Worm (Caenorhabditis elegans) whole organism, mixed stage, embryonic: ENCODE results near the gene str-57.

Experiments used
- bed-3 ChIP-seq: fragments of 200-800 bp; sonication (Bioruptor generic); optimal IDR thresholded peaks from 3 replicates; lab custom pipeline; 2018; ENCODE audit warnings: mild to moderate bottlenecking, missing genetic modification characterization, moderate library complexity, missing compliant biosample characterization
- ceh-83 ChIP-seq: fragments of 200-800 bp; sonication (Bioruptor generic); optimal IDR thresholded peaks from 2 replicates; lab custom pipeline; 2018; ENCODE audit warnings: mild to moderate bottlenecking, missing genetic modification characterization, missing compliant biosample characterization
- mep-1 ChIP-seq: fragments of 150-350 bp; optimal IDR thresholded peaks from 2 replicates; lab custom pipeline; 2017; ENCODE audit warnings: missing biosample characterization, missing genetic modification reagents, missing genetic modification characterization, inconsistent platforms
- mls-2 ChIP-seq: sonication (generic microtip); optimal IDR thresholded peaks from 2 replicates; lab custom pipeline; 2016; ENCODE audit warnings: mild to moderate bottlenecking, missing genetic modification characterization, moderate library complexity, missing compliant biosample characterization
- nhr-12 ChIP-seq: fragments of 150-350 bp; optimal IDR thresholded peaks from 2 replicates; lab custom pipeline; 2014; ENCODE audit warnings: missing biosample characterization, missing genetic modification characterization
- nhr-76 ChIP-seq: sonication (generic microtip); optimal IDR thresholded peaks from 2 replicates; lab custom pipeline; 2017; ENCODE audit warnings: missing biosample characterization, missing genetic modification characterization
- unc-39 ChIP-seq: fragments of 150-350 bp; optimal IDR thresholded peaks from 2 replicates; lab custom pipeline; 2014; ENCODE audit warnings: missing biosample characterization, missing genetic modification characterization
- ztf-11 ChIP-seq: fragments of 150-350 bp; optimal IDR thresholded peaks from 2 replicates; lab custom pipeline; 2014; ENCODE audit warnings: missing biosample characterization, missing genetic modification characterization

ce11 chrV:15880705-15881104 is 10.2 kb downstream of the str-57 start:
- TF ChIP-seq bed-3 (no peak), nhr-76 (tag; lab: Kevin White, UChicago) (no peak), mep-1 (no peak), unc-39 (no peak), ceh-83 (no peak), ztf-11 (tag; lab: Kevin White, UChicago) (no peak), nhr-12 (tag; lab: Kevin White, UChicago) (no peak), mls-2 (no peak)
